Worm (Caenorhabditis elegans): ENCODE data around the gene tag-314.

Gene tag-314

ce11 chrV:10379761-10380160, 48.7 kb downstream of the tag-314 start:
- no peak for TF ChIP-seq nhr-25 (tag; optimal IDR thresholded peaks at IDR 0.05)
- no peak for TF ChIP-seq nhr-11 (tag; optimal IDR thresholded peaks at IDR 0.05)
- no peak for TF ChIP-seq elt-3 (tag; optimal IDR thresholded peaks at IDR 0.05)
- TF ChIP-seq nhr-129 (tag; optimal IDR thresholded peaks at IDR 0.05) = no peak
- TF ChIP-seq nhr-21 (tag; optimal IDR thresholded peaks at IDR 0.05) = no peak
- no peak for TF ChIP-seq snpc-4 (tag; optimal IDR thresholded peaks at IDR 0.05)
- no peak for TF ChIP-seq unc-62 (GFP tag; optimal IDR thresholded peaks at IDR 0.05)

DNA sequence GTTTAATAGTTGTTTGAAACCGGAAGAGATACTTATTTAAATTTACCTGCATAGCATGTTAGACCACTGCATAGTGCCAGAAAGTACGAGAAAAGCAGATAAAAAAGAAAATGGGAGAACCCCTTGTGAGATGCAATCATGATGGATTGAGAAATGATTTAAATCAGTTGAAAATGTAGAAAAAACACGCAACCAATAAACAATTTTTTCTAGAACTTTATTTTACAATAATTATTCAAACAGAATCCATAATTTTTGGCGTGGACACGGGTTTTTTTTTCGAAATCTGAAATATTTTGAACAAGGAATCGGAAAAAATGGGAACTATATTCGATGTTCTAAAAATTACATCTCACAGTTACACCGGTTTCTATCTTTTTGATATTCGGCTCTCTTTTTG, 49.2 kb downstream of the tag-314 start, which contains the start of gene AC3.12:
AC3.12 (minus strand) TSS at position 101 of the 400 bp plus-strand sequence.
- TF ChIP-seq nhr-11 (tag; optimal IDR thresholded peaks at IDR 0.05) (no peak), elt-3 (tag; optimal IDR thresholded peaks at IDR 0.05) (no peak)
